Worm (Caenorhabditis elegans) whole organism, early embryonic: Measurements from ENCODE around the gene sipa-1.

ENCODE experiments used
- B0310.2 ChIP-seq: sonication (generic microtip); optimal IDR thresholded peaks from 2 replicates; lab custom pipeline; 2016; ENCODE audit warnings: mild to moderate bottlenecking, missing genetic modification characterization, missing compliant biosample characterization
- F13C5.2 ChIP-seq: sonication (generic microtip); optimal IDR thresholded peaks from 2 replicates; lab custom pipeline; 2017; ENCODE audit warnings: mild to moderate bottlenecking, missing genetic modification characterization, inconsistent platforms, missing compliant biosample characterization
- aly-1 ChIP-seq: sonication (generic microtip); optimal IDR thresholded peaks from 2 replicates; lab custom pipeline; 2016; ENCODE audit warnings: missing genetic modification characterization, missing compliant biosample characterization
- ama-1 ChIP-seq: fragments of 150-350 bp; optimal IDR thresholded peaks from 2 replicates; lab custom pipeline; 2014
- ceh-13 ChIP-seq: fragments of 200-800 bp; sonication (Bioruptor generic); optimal IDR thresholded peaks from 2 replicates; lab custom pipeline; 2018; ENCODE audit warnings: mild to moderate bottlenecking, missing genetic modification characterization, missing compliant biosample characterization
- ets-7 ChIP-seq: sonication (generic microtip); optimal IDR thresholded peaks from 2 replicates; lab custom pipeline; 2016; ENCODE audit warnings: missing genotype, missing genetic modification characterization, missing compliant biosample characterization
- flt-1 ChIP-seq: fragments of 200-800 bp; sonication (Bioruptor generic); IDR thresholded peaks from 2 replicates; pipeline ENCODE4 v1.3.6; 2022; ENCODE audit warnings: missing genetic modification characterization, missing compliant biosample characterization
- hmg-4 ChIP-seq: fragments of 200-800 bp; sonication (Bioruptor generic); optimal IDR thresholded peaks from 2 replicates; lab custom pipeline; 2018; ENCODE audit warnings: mild to moderate bottlenecking, missing genetic modification characterization, missing compliant biosample characterization
- pes-1 ChIP-seq: fragments of 200-800 bp; sonication (Bioruptor generic); IDR thresholded peaks from 2 replicates; pipeline ENCODE4 v1.3.6; 2022; ENCODE audit warnings: missing genetic modification reagents, missing genetic modification characterization, missing compliant biosample characterization
- scrt-1 ChIP-seq: fragments of 200-800 bp; sonication (Bioruptor generic); IDR thresholded peaks from 2 replicates; pipeline ENCODE4 v1.3.6; 2022; ENCODE audit warnings: missing genetic modification characterization, missing compliant biosample characterization
- sea-1 ChIP-seq: fragments of 200-800 bp; sonication (Bioruptor generic); conservative IDR thresholded peaks from 2 replicates; pipeline ENCODE4 v1.3.6; 2022; ENCODE audit warnings: missing genetic modification characterization, missing compliant biosample characterization
- tbx-11 ChIP-seq: fragments of 200-800 bp; sonication (Bioruptor generic); IDR thresholded peaks from 2 replicates; pipeline ENCODE4 v1.3.6; 2022; ENCODE audit warnings: missing genetic modification characterization, missing compliant biosample characterization
- tbx-37 ChIP-seq: fragments of 200-800 bp; sonication (Bioruptor generic); conservative IDR thresholded peaks from 2 replicates; pipeline ENCODE4 v1.3.6; 2022; ENCODE audit warnings: missing genetic modification reagents, missing genetic modification characterization, missing compliant biosample characterization

ce11 chrV:11629222-11630026 lies 7.7 kb downstream of the sipa-1 start, which contains the start of gene F35B12.10:
- TF ChIP-seq flt-1 (GFP tag; lab: Robert Waterston, UW) (no peak), scrt-1 (GFP tag; lab: Robert Waterston, UW) (no peak), hmg-4 (GFP tag; lab: Kevin White, UChicago) (no peak), ama-1 (lab: Kevin White, UChicago) (no peak), tbx-37 (no peak), ceh-13 (GFP tag; lab: Kevin White, UChicago) (no peak), pes-1 (GFP tag; lab: Robert Waterston, UW) (no peak), aly-1 (no peak), F13C5.2 (tag; lab: Kevin White, UChicago) (no peak), B0310.2 (no peak), ets-7 (tag; lab: Kevin White, UChicago) (no peak), sea-1 (GFP tag; lab: Robert Waterston, UW) (no peak), tbx-11 (GFP tag; lab: Robert Waterston, UW) (no peak)
